Worm (Caenorhabditis elegans) whole organism, L4/young adult: ENCODE results near the gene ben-1.

Experiments
- W03F9.2 ChIP-seq: fragments of 150-350 bp; optimal IDR thresholded peaks from 2 replicates; lab custom pipeline; 2014; ENCODE audit warnings: missing biosample characterization, missing genetic modification characterization
- dao-5 ChIP-seq: sonication (generic microtip); optimal IDR thresholded peaks from 2 replicates; lab custom pipeline; 2016; ENCODE audit warnings: missing genotype, missing genetic modification characterization, moderate library complexity, missing compliant biosample characterization
- him-1 ChIP-seq: sonication (generic microtip); optimal IDR thresholded peaks from 2 replicates; lab custom pipeline; 2016; ENCODE audit warnings: missing genotype, missing genetic modification reagents, missing genetic modification characterization, missing compliant biosample characterization

DNA sequence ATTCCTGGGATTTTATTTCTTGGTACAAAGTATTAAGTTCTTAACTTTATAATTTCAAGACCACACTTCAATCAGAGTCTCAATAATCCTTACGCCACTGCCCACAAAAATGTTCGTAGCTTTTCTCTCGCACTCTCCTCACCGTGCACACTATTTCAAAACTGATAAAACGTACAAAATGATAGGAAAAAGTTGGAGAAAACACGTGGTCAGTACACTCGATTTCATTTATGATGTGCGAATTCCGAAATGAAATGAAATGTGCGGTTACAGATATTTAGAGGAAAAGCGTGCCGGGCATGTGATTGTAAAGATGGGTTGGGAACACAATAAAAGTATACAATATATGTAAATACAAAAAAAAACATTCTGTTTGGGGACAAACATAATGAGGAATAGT lies 21.0 kb downstream of the ben-1 start:
- TF ChIP-seq him-1 (tag; lab: Kevin White, UChicago) (no peak), dao-5 (tag; lab: Kevin White, UChicago) (no peak), W03F9.2 (tag; lab: Kevin White, UChicago) (peak; percentile 11)
